Worm (Caenorhabditis elegans): ENCODE data around the gene idpc-1.

DNA sequence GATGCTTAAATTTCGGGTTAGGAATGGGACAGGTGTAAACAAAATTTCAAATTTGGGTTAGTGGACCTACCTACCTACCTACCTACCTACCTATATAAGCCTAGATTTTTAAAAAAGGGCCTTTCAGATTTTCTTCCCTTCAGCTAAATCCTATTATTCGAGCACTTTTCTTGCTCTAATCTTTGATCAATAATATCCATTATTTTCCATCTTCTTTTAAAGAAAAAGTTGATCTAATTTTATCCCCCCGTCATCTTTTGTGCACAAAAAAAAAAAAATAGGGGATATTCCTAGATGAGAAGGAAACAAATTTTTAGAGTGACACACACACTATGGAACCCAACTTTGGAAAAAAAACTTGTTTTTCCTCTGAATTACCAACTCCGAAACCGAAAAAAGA lies 36.2 kb upstream of the idpc-1 start:
- TF ChIP-seq pha-4 (GFP tag; IDR thresholded peaks at IDR 0.05): no peak
- no peak for TF ChIP-seq pha-4 (tag; optimal IDR thresholded peaks at IDR 0.05)
- no peak for TF ChIP-seq lir-3 (tag; optimal IDR thresholded peaks at IDR 0.05)
- no peak for TF ChIP-seq nhr-28 (tag; optimal IDR thresholded peaks at IDR 0.05)
- no peak for TF ChIP-seq unc-62 (GFP tag; optimal IDR thresholded peaks at IDR 0.05 in 1 of 2)
- TF ChIP-seq unc-62 (tag; optimal IDR thresholded peaks at IDR 0.05): no peak
- no peak for TF ChIP-seq ztf-11 (tag; optimal IDR thresholded peaks at IDR 0.05)
- TF ChIP-seq hmg-1.1 (GFP tag; IDR thresholded peaks at IDR 0.05): no peak
- TF ChIP-seq Y75B8A.6 (GFP tag; IDR thresholded peaks at IDR 0.05): no peak
- peak; percentile 53 for TF ChIP-seq ces-1 (GFP tag; optimal IDR thresholded peaks at IDR 0.05)
- peak; percentile 60 for TF ChIP-seq fkh-10 (GFP tag; optimal IDR thresholded peaks at IDR 0.05)
- TF ChIP-seq pqm-1 (tag; optimal IDR thresholded peaks at IDR 0.05): no peak
- TF ChIP-seq T20F7.1 (GFP tag; optimal IDR thresholded peaks at IDR 0.05): no peak
- TF ChIP-seq daf-19 (GFP tag; conservative IDR thresholded peaks at IDR 0.05): no peak
- TF ChIP-seq nhr-41 (GFP tag; IDR thresholded peaks at IDR 0.05): no peak
- TF ChIP-seq ama-1 (optimal IDR thresholded peaks at IDR 0.05): no peak
